Worm (Caenorhabditis elegans): ENCODE data around the gene folt-3.

Gene folt-3

DNA sequence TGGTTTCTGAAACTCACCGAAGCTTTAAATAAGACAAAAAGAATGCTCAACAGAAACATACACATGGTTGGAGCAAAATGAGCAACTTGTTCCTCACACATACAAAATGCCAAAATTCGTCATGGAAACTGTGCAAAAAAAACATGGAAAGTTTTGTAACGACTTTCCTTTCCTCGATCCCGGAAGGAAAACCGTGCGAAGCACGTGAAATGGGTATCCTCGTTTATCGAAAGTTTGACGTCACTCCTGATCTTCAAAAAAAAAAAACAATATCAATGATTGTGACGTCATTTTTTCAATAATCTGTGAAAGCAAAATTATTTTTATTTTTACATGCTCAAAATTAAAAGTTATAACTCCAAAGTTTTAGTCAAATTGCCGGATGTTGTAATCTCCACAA lies 39.3 kb downstream of the folt-3 start, which contains the start of gene clec-212:
Gene clec-212, minus strand, starts transcription at position 101 of the 400 bp plus-strand sequence.
- TF ChIP-seq unc-39 (tag; optimal IDR thresholded peaks at IDR 0.05) (no peak), daf-12 (tag; optimal IDR thresholded peaks at IDR 0.05) (no peak), cey-2 (tag; optimal IDR thresholded peaks at IDR 0.05; ENCODE audit: borderline replicate concordance, insufficient read depth) (no peak), nhr-11 (tag; optimal IDR thresholded peaks at IDR 0.05) (no peak)

- no peak for TF ChIP-seq Y5F2A.4 (GFP tag; optimal IDR thresholded peaks at IDR 0.05)
- TF ChIP-seq dpl-1 (GFP tag; optimal IDR thresholded peaks at IDR 0.05): no peak
- TF ChIP-seq lin-38 (GFP tag; IDR thresholded peaks at IDR 0.05): no peak
- no peak for TF ChIP-seq ZK546.5 (tag; optimal IDR thresholded peaks at IDR 0.05)
- no peak for TF ChIP-seq spr-1 (tag; optimal IDR thresholded peaks at IDR 0.05)
- no peak for TF ChIP-seq mdt-29 (GFP tag; IDR thresholded peaks at IDR 0.05)
- no peak for TF ChIP-seq ztf-11 (tag; optimal IDR thresholded peaks at IDR 0.05)
- TF ChIP-seq ceh-44 (GFP tag; IDR thresholded peaks at IDR 0.05): no peak
- TF ChIP-seq unc-62 (GFP tag; optimal IDR thresholded peaks at IDR 0.05 in 1 of 2): no peak
- no peak for TF ChIP-seq unc-62 (tag; optimal IDR thresholded peaks at IDR 0.05)
Observed at ce11 chrV:7562947-7563346, 46.6 kb downstream of the folt-3 start, which contains the start of gene F19F10.1. Gene F19F10.1, plus strand, starts transcription at chrV:7563247.

DNA sequence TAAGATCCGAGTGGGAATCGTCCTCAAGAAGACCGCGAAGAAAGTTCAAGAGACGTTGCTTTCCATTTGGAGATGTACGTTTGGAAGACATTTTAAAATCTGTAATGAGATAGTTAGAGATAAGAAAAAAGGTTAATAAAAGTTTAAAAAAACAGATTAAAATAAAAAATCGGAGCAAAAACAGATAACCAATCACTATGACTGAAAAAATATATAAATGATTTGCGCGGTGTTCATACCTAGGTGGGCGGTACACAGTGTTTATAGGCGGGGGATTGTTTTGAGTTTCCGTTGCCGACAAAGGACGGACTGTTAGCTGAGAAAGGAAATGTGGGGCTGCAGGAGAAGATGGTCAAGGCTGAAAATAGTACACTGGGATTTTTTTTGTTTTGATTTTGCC lies 50.9 kb downstream of the folt-3 start, which contains the start of gene ets-7:
Gene ets-7, minus strand, starts transcription at position 101 of the 400 bp plus-strand sequence.
- TF ChIP-seq egl-27 (tag; optimal IDR thresholded peaks at IDR 0.05) (no peak), nhr-76 (tag; optimal IDR thresholded peaks at IDR 0.05) (no peak), ceh-28 (tag; optimal IDR thresholded peaks at IDR 0.05) (no peak), ZK337.2 (GFP tag; IDR thresholded peaks at IDR 0.05) (no peak), dmd-9 (GFP tag; IDR thresholded peaks at IDR 0.05) (no peak), T26A8.4 (GFP tag; IDR thresholded peaks at IDR 0.05) (no peak), nhr-41 (GFP tag; IDR thresholded peaks at IDR 0.05) (no peak), pqm-1 (tag; optimal IDR thresholded peaks at IDR 0.05) (no peak), daf-8 (GFP tag; IDR thresholded peaks at IDR 0.05) (no peak), ctbp-1 (GFP tag; IDR thresholded peaks at IDR 0.05) (no peak), daf-12 (tag; optimal IDR thresholded peaks at IDR 0.05) (no peak), arid-1 (GFP tag; conservative IDR thresholded peaks at IDR 0.05) (no peak), rbr-2 (tag; optimal IDR thresholded peaks at IDR 0.05) (no peak), lin-1 (GFP tag; IDR thresholded peaks at IDR 0.05) (no peak), ceh-62 (tag; optimal IDR thresholded peaks at IDR 0.05) (no peak), nhr-237 (tag; optimal IDR thresholded peaks at IDR 0.05) (no peak), F37D6.2 (tag; optimal IDR thresholded peaks at IDR 0.05) (no peak), D1046.2 (GFP tag; IDR thresholded peaks at IDR 0.05) (no peak), tra-1 (GFP tag; IDR thresholded peaks at IDR 0.05) (no peak), sdz-12 (GFP tag; optimal IDR thresholded peaks at IDR 0.05) (no peak)

- no peak for TF ChIP-seq R02D3.7 (tag; optimal IDR thresholded peaks at IDR 0.05)
- no peak for TF ChIP-seq nhr-6 (tag; optimal IDR thresholded peaks at IDR 0.05)
- TF ChIP-seq unc-62 (GFP tag; optimal IDR thresholded peaks at IDR 0.05 in 1 of 2): peak in 1 of 2 experiments; percentile 34
- TF ChIP-seq unc-62 (tag; optimal IDR thresholded peaks at IDR 0.05): no peak
- TF ChIP-seq nhr-48 (tag; optimal IDR thresholded peaks at IDR 0.05): no peak
Observed at ce11 chrV:7555875-7556274, 53.7 kb downstream of the folt-3 start.

- no peak for TF ChIP-seq nhr-76 (tag; optimal IDR thresholded peaks at IDR 0.05)
- no peak for TF ChIP-seq nhr-102 (tag; optimal IDR thresholded peaks at IDR 0.05)
- TF ChIP-seq aha-1 (tag): peak; percentile 1
- no peak for TF ChIP-seq mdt-29 (GFP tag; IDR thresholded peaks at IDR 0.05)
- no peak for TF ChIP-seq madf-5 (GFP tag; IDR thresholded peaks at IDR 0.05)
- no peak for TF ChIP-seq pqm-1 (tag; optimal IDR thresholded peaks at IDR 0.05)
- no peak for TF ChIP-seq duxl-1 (tag; optimal IDR thresholded peaks at IDR 0.05; ENCODE audit: poor library complexity)
- no peak for TF ChIP-seq zip-2 (tag; optimal IDR thresholded peaks at IDR 0.05)
- peak in 1 of 2 experiments; percentile 95 for TF ChIP-seq unc-62 (GFP tag; optimal IDR thresholded peaks at IDR 0.05 in 1 of 2)
- no peak for TF ChIP-seq unc-62 (tag; optimal IDR thresholded peaks at IDR 0.05)
Observed at ce11 chrV:7553873-7554362, 55.6 kb downstream of the folt-3 start, which contains the start of gene ttr-10. Gene ttr-10, minus strand, starts transcription at chrV:7553923.

Measured in whole organism, L4 larva.